Fruit fly (Drosophila melanogaster) ovary, adult (tissue): ENCODE measurements around the gene CG4793.

ENCODE experiments used
- CG17801 ChIP-seq: fragments of 200-800 bp; optimal IDR thresholded peaks from 2 replicates; lab custom pipeline; 2019; ENCODE audit warnings: missing biosample characterization, mild to moderate bottlenecking, missing genetic modification characterization, moderate library complexity; ENCODE audit not compliant: partially characterized antibody

CG4793 gene

DNA sequence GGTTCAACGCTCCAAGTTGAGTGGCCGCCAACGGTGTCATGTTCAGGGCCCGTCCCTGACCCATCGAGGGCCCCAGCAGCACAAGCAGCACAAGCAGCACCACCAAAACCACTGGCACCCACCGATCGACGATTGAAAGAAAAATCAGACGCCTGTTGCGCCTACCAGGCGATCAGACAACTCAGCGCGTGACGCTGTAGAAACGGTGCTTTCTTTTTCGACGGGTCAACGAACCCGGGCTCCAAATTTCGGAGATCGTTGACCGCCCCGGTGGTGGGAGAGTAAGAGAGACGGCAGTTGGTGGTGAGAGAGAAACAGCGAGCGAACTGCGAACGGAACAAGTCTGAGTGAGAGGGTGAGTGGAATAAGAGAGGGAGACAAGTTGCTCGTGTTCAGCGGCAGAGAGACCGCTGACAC lies 11.6 kb upstream of the CG4793 start:
- TF ChIP-seq CG17801 (GFP tag; lab: Kevin White, UChicago) = no peak

dm6 chr2L:15912008-15912900 lies 10.9 kb upstream of the CG4793 start:
- TF ChIP-seq CG17801 (GFP tag; lab: Kevin White, UChicago) = peak; percentile 92

dm6 chr2L:15912901-15913673 lies 10.1 kb upstream of the CG4793 start:
- peak; percentile 9 for TF ChIP-seq CG17801 (GFP tag; lab: Kevin White, UChicago)

- peak; percentile 23 for TF ChIP-seq CG17801 (GFP tag; lab: Kevin White, UChicago)
Observed at dm6 chr2L:15913674-15914037, 9.5 kb upstream of the CG4793 start.

DNA sequence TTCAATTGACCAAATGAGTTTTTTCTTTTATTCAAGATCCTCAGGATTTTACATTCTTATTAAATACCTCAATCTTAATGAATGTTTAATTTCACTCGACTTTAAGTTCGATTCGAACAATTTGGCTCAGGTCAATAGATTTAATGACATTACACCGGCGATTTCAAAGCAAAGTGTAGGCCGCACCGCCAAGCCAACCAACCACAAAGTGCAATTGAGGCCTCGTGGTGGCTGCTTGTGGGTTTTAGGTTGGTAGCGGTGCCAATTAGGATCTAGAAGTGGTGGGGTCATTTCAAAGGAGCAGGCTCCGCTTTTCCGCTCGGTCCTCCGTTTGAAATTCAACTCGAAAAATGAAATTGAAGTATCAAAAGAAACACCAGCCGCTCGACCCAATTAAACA lies 6.6 kb upstream of the CG4793 start, which contains the start of gene CG13244:
TSS of gene CG13244 (plus strand) at position 301 of the 400 bp plus-strand sequence.
- TF ChIP-seq CG17801 (GFP tag; lab: Kevin White, UChicago) = no peak

dm6 chr2L:15936138-15936537 lies 12.9 kb downstream of the CG4793 start:
- no peak for TF ChIP-seq CG17801 (GFP tag; lab: Kevin White, UChicago)

DNA sequence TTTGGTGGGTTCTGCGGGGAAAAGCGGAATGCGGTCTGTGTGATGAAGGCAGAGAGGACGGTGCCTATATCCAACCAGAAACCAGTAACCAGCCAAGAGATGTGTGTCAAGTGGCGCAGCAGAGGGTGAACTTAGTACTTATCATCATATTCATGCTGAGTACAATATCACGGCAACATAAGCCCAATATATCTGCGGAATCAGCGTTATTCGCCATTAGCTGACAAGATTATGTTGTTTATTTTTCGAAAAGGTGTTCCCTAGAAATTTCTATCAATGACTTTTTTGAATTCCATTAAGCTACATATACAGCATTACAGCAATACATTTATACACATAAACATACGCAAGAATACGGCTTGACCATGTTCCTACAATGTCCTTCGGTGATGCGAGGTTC lies 17.9 kb downstream of the CG4793 start, which contains the start of gene CG12448:
TSS of gene CG12448 (plus strand) at position 301 of the 400 bp plus-strand sequence.
- TF ChIP-seq CG17801 (GFP tag; lab: Kevin White, UChicago) = no peak

DNA sequence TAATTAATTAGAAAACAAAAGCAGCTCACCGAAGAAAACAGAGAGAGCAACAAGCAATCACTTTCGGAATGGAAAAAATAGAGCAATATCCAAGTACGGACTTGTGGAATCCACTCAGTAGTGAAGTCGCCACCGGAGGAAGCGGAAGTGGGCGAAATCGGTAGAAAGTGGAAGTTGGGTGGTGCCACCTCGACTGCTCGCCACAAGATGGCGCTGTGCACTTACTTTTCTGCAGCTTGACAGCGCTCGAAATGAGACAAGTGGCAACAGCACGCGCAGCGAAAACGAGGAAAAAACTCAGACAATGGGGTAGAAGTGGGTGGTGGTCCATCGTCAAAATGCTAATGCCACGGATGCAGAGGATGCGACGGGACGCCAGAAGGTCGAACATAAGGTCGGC lies 26.3 kb downstream of the CG4793 start:
- no peak for TF ChIP-seq CG17801 (GFP tag; lab: Kevin White, UChicago)

DNA sequence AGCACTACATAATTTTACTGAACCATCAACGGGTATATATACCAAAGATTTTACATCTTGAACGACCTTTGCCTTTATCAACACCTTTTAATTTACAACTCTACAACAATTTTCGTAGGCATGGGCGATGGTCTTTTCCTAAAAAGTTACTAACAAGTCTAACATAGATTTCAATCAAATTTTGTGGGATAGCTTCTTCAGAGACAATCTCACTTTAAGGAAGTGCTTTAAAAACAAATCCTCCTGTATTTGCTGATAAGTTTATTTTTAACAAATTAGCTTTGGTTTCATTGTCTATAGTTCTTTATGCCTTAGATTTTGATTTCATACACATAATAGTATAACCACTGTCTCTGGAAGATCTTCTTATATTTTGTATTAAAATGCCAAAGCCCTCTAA lies 34.4 kb downstream of the CG4793 start, which contains the start of gene CG18063:
TSS of gene CG18063 (plus strand) at position 301 of the 400 bp plus-strand sequence.
- no peak for TF ChIP-seq CG17801 (GFP tag; lab: Kevin White, UChicago)

dm6 chr2L:15962335-15962734 lies 39.1 kb downstream of the CG4793 start, which contains the start of gene beat-Ib:
Gene beat-Ib (minus strand): TSS chr2L:15962435.
- no peak for TF ChIP-seq CG17801 (GFP tag; lab: Kevin White, UChicago)
